Worm (Caenorhabditis elegans) whole organism, L3 larva: ENCODE measurements around the gene set-1.

Experiments
- R02D3.7 ChIP-seq: fragments of 150-350 bp; optimal IDR thresholded peaks from 2 replicates; lab custom pipeline; 2014; ENCODE audit warnings: missing biosample characterization, missing genetic modification characterization
- ZK546.5 ChIP-seq: sonication (generic microtip); optimal IDR thresholded peaks from 2 replicates; lab custom pipeline; 2017; ENCODE audit warnings: missing biosample characterization, missing genetic modification characterization
- aly-2 ChIP-seq: fragments of 150-350 bp; optimal IDR thresholded peaks from 2 replicates; lab custom pipeline; 2014; ENCODE audit warnings: missing biosample characterization, missing genetic modification characterization
- ama-1 ChIP-seq: fragments of 150-350 bp; optimal IDR thresholded peaks from 2 replicates; lab custom pipeline; 2018
- ceh-16 ChIP-seq: sonication (generic microtip); optimal IDR thresholded peaks from 2 replicates; lab custom pipeline; 2017; ENCODE audit warnings: missing biosample characterization, missing genetic modification characterization
- ceh-28 ChIP-seq: fragments of 150-350 bp; optimal IDR thresholded peaks from 2 replicates; lab custom pipeline; 2014; ENCODE audit warnings: missing biosample characterization, missing genetic modification reagents, missing genetic modification characterization
- ceh-9 ChIP-seq: sonication (generic microtip); optimal IDR thresholded peaks from 2 replicates; lab custom pipeline; 2018; ENCODE audit warnings: missing biosample characterization, missing genetic modification characterization
- daf-12 ChIP-seq: fragments of 150-350 bp; optimal IDR thresholded peaks from 2 replicates; lab custom pipeline; 2014; ENCODE audit warnings: missing biosample characterization, missing genetic modification reagents, missing genetic modification characterization
- egl-5 ChIP-seq: fragments of 150-350 bp; optimal IDR thresholded peaks from 2 replicates; lab custom pipeline; 2017; ENCODE audit warnings: missing biosample characterization, missing genetic modification reagents, missing genetic modification characterization, inconsistent platforms
- elt-1 ChIP-seq: fragments of 150-350 bp; optimal IDR thresholded peaks from 2 replicates; lab custom pipeline; 2014; ENCODE audit warnings: missing biosample characterization, missing genetic modification characterization
- elt-2 ChIP-seq: sonication (generic microtip); optimal IDR thresholded peaks from 2 replicates; lab custom pipeline; 2016; ENCODE audit warnings: missing genetic modification reagents, mild to moderate bottlenecking, missing genetic modification characterization, missing compliant biosample characterization
- fkh-10 ChIP-seq: sonication (generic microtip); optimal IDR thresholded peaks from 2 replicates; lab custom pipeline; 2017; ENCODE audit warnings: missing biosample characterization, missing genetic modification reagents, missing genetic modification characterization
- hmg-11 ChIP-seq: sonication (generic microtip); optimal IDR thresholded peaks from 2 replicates; lab custom pipeline; 2016; ENCODE audit warnings: missing genetic modification characterization, missing compliant biosample characterization
- lin-15B ChIP-seq: fragments of 150-350 bp; optimal IDR thresholded peaks from 2 replicates; lab custom pipeline; 2014; ENCODE audit warnings: missing biosample characterization, missing genetic modification characterization
- lin-39 ChIP-seq: fragments of 150-350 bp; optimal IDR thresholded peaks from 2 replicates; lab custom pipeline; 2018; ENCODE audit warnings: missing biosample characterization, missing genetic modification reagents, missing genetic modification characterization
- mdl-1 ChIP-seq: fragments of 150-350 bp; optimal IDR thresholded peaks from 2 replicates; lab custom pipeline; 2014; ENCODE audit warnings: missing biosample characterization, missing genetic modification characterization
- mml-1 ChIP-seq: fragments of 150-350 bp; sonication (generic microtip); optimal IDR thresholded peaks from 3 replicates; lab custom pipeline; 2014; ENCODE audit warnings: missing biosample characterization, missing genetic modification characterization
- nfya-1 ChIP-seq: sonication (generic microtip); optimal IDR thresholded peaks from 2 replicates; lab custom pipeline; 2017; ENCODE audit warnings: missing genetic modification characterization, mild to moderate bottlenecking, missing compliant biosample characterization, antibody characterized with exemption, moderate library complexity; ENCODE audit not compliant: insufficient read depth
- nhr-11 ChIP-seq: fragments of 150-350 bp; optimal IDR thresholded peaks from 2 replicates; lab custom pipeline; 2014; ENCODE audit warnings: missing biosample characterization, missing genetic modification characterization
- nhr-237 ChIP-seq: fragments of 150-350 bp; optimal IDR thresholded peaks from 2 replicates; lab custom pipeline; 2014; ENCODE audit warnings: missing biosample characterization, missing genetic modification characterization
- nhr-25 ChIP-seq: sonication (generic microtip); optimal IDR thresholded peaks from 2 replicates; lab custom pipeline; 2017; ENCODE audit warnings: missing biosample characterization, missing genetic modification characterization
- nhr-28 ChIP-seq: fragments of 150-350 bp; optimal IDR thresholded peaks from 2 replicates; lab custom pipeline; 2014; ENCODE audit warnings: missing biosample characterization, missing genetic modification characterization
- nhr-76 ChIP-seq: fragments of 150-350 bp; sonication (generic microtip); optimal IDR thresholded peaks from 5 replicates; lab custom pipeline; 2014; ENCODE audit warnings: missing biosample characterization, missing genetic modification characterization
- nhr-77 ChIP-seq: fragments of 150-350 bp; optimal IDR thresholded peaks from 2 replicates; lab custom pipeline; 2014; ENCODE audit warnings: missing biosample characterization, missing genetic modification characterization
- pha-4 ChIP-seq: fragments of 150-350 bp; optimal IDR thresholded peaks from 2 replicates; lab custom pipeline; 2014; ENCODE audit warnings: missing biosample characterization, missing genetic modification reagents, missing genetic modification characterization
- pqm-1 ChIP-seq: fragments of 150-350 bp; optimal IDR thresholded peaks from 2 replicates; lab custom pipeline; 2017; ENCODE audit warnings: missing biosample characterization, missing genetic modification characterization, inconsistent platforms
- skn-1 ChIP-seq: fragments of 150-350 bp; optimal IDR thresholded peaks from 2 replicates; lab custom pipeline; 2014; ENCODE audit warnings: missing biosample characterization, missing genetic modification characterization
- snpc-4 ChIP-seq: fragments of 150-350 bp; optimal IDR thresholded peaks from 2 replicates; lab custom pipeline; 2014; ENCODE audit warnings: missing biosample characterization, missing genetic modification characterization
- tbx-2 ChIP-seq: sonication (generic microtip); optimal IDR thresholded peaks from 2 replicates; lab custom pipeline; 2016; ENCODE audit warnings: mild to moderate bottlenecking, missing genetic modification characterization, missing compliant biosample characterization
- unc-39 ChIP-seq: sonication (generic microtip); optimal IDR thresholded peaks from 4 replicates; lab custom pipeline; 2017; ENCODE audit warnings: missing biosample characterization, missing genetic modification characterization
- unc-62 ChIP-seq: fragments of 150-350 bp; sonication (generic microtip); optimal IDR thresholded peaks from 4 replicates; lab custom pipeline; 2014; ENCODE audit warnings: missing biosample characterization, missing genetic modification reagents, missing genetic modification characterization
- zag-1 ChIP-seq: fragments of 150-350 bp; optimal IDR thresholded peaks from 2 replicates; lab custom pipeline; 2014; ENCODE audit warnings: missing biosample characterization, missing genetic modification characterization
- ztf-11 ChIP-seq: fragments of 150-350 bp; optimal IDR thresholded peaks from 2 replicates; lab custom pipeline; 2014; ENCODE audit warnings: missing biosample characterization, missing genetic modification characterization

The set-1 gene

ce11 chrIII:6411914-6412313 is 40.3 kb downstream of the set-1 start, which contains the start of gene C05D11.5:
TSS of gene C05D11.5 (minus strand) at chrIII:6412014.
- no peak for TF ChIP-seq zag-1 (tag; lab: Kevin White, UChicago)
- no peak for TF ChIP-seq nhr-11 (tag; lab: Kevin White, UChicago)
- TF ChIP-seq fkh-10 (GFP tag; lab: Kevin White, UChicago) = no peak
- TF ChIP-seq ztf-11 (tag; lab: Kevin White, UChicago) = no peak
- no peak for TF ChIP-seq aly-2 (tag; lab: Kevin White, UChicago)
- TF ChIP-seq ceh-9 = no peak
- TF ChIP-seq hmg-11 (tag; lab: Kevin White, UChicago) = no peak
- no peak for TF ChIP-seq ZK546.5 (tag; lab: Kevin White, UChicago)

- TF ChIP-seq ceh-28 (tag; lab: Kevin White, UChicago) (no peak), skn-1 (no peak), lin-39 (tag; lab: Kevin White, UChicago) (no peak), nhr-11 (tag; lab: Kevin White, UChicago) (no peak), nhr-237 (no peak), pqm-1 (peak; percentile 69), unc-62 (no peak), nhr-76 (tag; lab: Kevin White, UChicago) (no peak), unc-39 (tag; lab: Kevin White, UChicago) (no peak), elt-1 (no peak), R02D3.7 (tag; lab: Kevin White, UChicago) (peak; percentile 12), snpc-4 (tag; lab: Kevin White, UChicago) (no peak), nhr-25 (tag; lab: Kevin White, UChicago) (peak; percentile 3), mml-1 (tag; lab: Kevin White, UChicago) (no peak), nhr-28 (tag; lab: Kevin White, UChicago) (no peak), ceh-16 (tag; lab: Kevin White, UChicago) (no peak), hmg-11 (tag; lab: Kevin White, UChicago) (no peak), pha-4 (tag; lab: Kevin White, UChicago) (no peak), tbx-2 (tag; lab: Kevin White, UChicago) (no peak), ZK546.5 (tag; lab: Kevin White, UChicago) (no peak), elt-2 (tag; lab: Kevin White, UChicago) (peak; percentile 26), mdl-1 (tag; lab: Kevin White, UChicago) (no peak), lin-15B (tag; lab: Kevin White, UChicago) (peak; percentile 2), zag-1 (tag; lab: Kevin White, UChicago) (no peak)
Observed at ce11 chrIII:6411430-6411829, 40.7 kb downstream of the set-1 start.

ce11 chrIII:6406829-6407228 is 45.3 kb downstream of the set-1 start, which contains the start of gene let-756:
TSS of gene let-756 (plus strand) at chrIII:6407129.
- no peak for TF ChIP-seq ceh-9
- TF ChIP-seq ceh-16 (tag; lab: Kevin White, UChicago) = no peak
- no peak for TF ChIP-seq nhr-28 (tag; lab: Kevin White, UChicago)
- no peak for TF ChIP-seq snpc-4 (tag; lab: Kevin White, UChicago)
- TF ChIP-seq nfya-1 (tag; lab: Kevin White, UChicago) = no peak
- TF ChIP-seq tbx-2 (tag; lab: Kevin White, UChicago) = no peak
- TF ChIP-seq ceh-28 (tag; lab: Kevin White, UChicago) = no peak
- no peak for TF ChIP-seq R02D3.7 (tag; lab: Kevin White, UChicago)
- no peak for TF ChIP-seq lin-15B (tag; lab: Kevin White, UChicago)
- no peak for TF ChIP-seq mml-1 (tag; lab: Kevin White, UChicago)
- TF ChIP-seq elt-1 = no peak
- no peak for TF ChIP-seq unc-62
- no peak for TF ChIP-seq nhr-77 (tag; lab: Kevin White, UChicago)
- no peak for TF ChIP-seq nhr-25 (tag; lab: Kevin White, UChicago)

ce11 chrIII:6405121-6405520 is 47.1 kb downstream of the set-1 start:
- TF ChIP-seq lin-39 (tag; lab: Kevin White, UChicago) (peak; percentile 31), fkh-10 (GFP tag; lab: Kevin White, UChicago) (no peak), daf-12 (tag; lab: Kevin White, UChicago) (no peak), nfya-1 (tag; lab: Kevin White, UChicago) (peak; percentile 37), nhr-11 (tag; lab: Kevin White, UChicago) (peak; percentile 78)

ce11 chrIII:6402810-6403209 is 49.4 kb downstream of the set-1 start:
- TF ChIP-seq ama-1 (lab: Kevin White, UChicago) (no peak), nhr-11 (tag; lab: Kevin White, UChicago) (no peak), unc-62 (no peak), egl-5 (tag; lab: Kevin White, UChicago) (no peak), elt-1 (no peak), ceh-16 (tag; lab: Kevin White, UChicago) (no peak), ZK546.5 (tag; lab: Kevin White, UChicago) (no peak)
